Worm (Caenorhabditis elegans) whole organism, L1 larva: Measurements from ENCODE around the gene fbxa-31.

Experiments
- C34B4.2 ChIP-seq: sonication (generic microtip); optimal IDR thresholded peaks from 2 replicates; lab custom pipeline; 2017; ENCODE audit warnings: mild to moderate bottlenecking, missing genetic modification characterization, missing compliant biosample characterization
- F16B12.6 ChIP-seq: fragments of 150-350 bp; optimal IDR thresholded peaks from 2 replicates; lab custom pipeline; 2014; ENCODE audit warnings: missing biosample characterization, missing genetic modification characterization
- alr-1 ChIP-seq: fragments of 200-800 bp; sonication (Bioruptor generic); optimal IDR thresholded peaks from 2 replicates; lab custom pipeline; 2018; ENCODE audit warnings: borderline replicate concordance, mild to moderate bottlenecking, missing genetic modification characterization, missing compliant biosample characterization
- ama-1 ChIP-seq: fragments of 150-350 bp; optimal IDR thresholded peaks from 2 replicates; lab custom pipeline; 2014
- blmp-1 ChIP-seq: fragments of 150-350 bp; optimal IDR thresholded peaks from 2 replicates; lab custom pipeline; 2014; ENCODE audit warnings: missing biosample characterization, missing genetic modification characterization
- ceh-8 ChIP-seq: fragments of 200-800 bp; sonication (Bioruptor generic); optimal IDR thresholded peaks from 2 replicates; lab custom pipeline; 2018; ENCODE audit warnings: mild to moderate bottlenecking, missing genetic modification characterization, moderate library complexity, missing compliant biosample characterization
- ceh-82 ChIP-seq, 3 experiments: fragments of 150-350 bp in 1 of 3; sonication (generic microtip) in 2 of 3; optimal IDR thresholded peaks; 2 replicates each; lab custom pipeline; 2014 to 2017; ENCODE audit warnings: missing biosample characterization in 3 of 3, missing genetic modification characterization in 3 of 3
- ceh-88 ChIP-seq: fragments of 200-800 bp; sonication (Bioruptor generic); IDR thresholded peaks from 2 replicates; pipeline ENCODE4 v1.3.6; 2022; ENCODE audit warnings: missing genetic modification characterization, missing compliant biosample characterization
- ceh-90 ChIP-seq: sonication (generic microtip); optimal IDR thresholded peaks from 2 replicates; lab custom pipeline; 2016; ENCODE audit warnings: missing genetic modification characterization, missing compliant biosample characterization
- dpl-1 ChIP-seq, 3 experiments: fragments of 150-350 bp in 2 of 3; sonication (generic microtip) in 1 of 3; optimal IDR thresholded peaks; 2 replicates each; lab custom pipeline; 2014 to 2017; ENCODE audit warnings: missing biosample characterization in 3 of 3, missing genetic modification characterization in 3 of 3, missing genetic modification reagents in 3 of 3
- efl-1 ChIP-seq, 4 experiments: fragments of 150-350 bp; optimal IDR thresholded peaks in 3 of 4; peaks in 1 of 4; 1 replicate in 1 of 4; 2 replicates in 3 of 4; lab custom pipeline; 2014; ENCODE audit warnings: missing biosample characterization in 2 of 4, missing genetic modification characterization in 2 of 4, missing genetic modification reagents in 2 of 4
- efl-3 ChIP-seq: fragments of 200-800 bp; sonication (Bioruptor generic); optimal IDR thresholded peaks from 2 replicates; lab custom pipeline; 2018; ENCODE audit warnings: mild to moderate bottlenecking, missing genetic modification characterization, missing compliant biosample characterization
- egl-13 ChIP-seq: sonication (generic microtip); optimal IDR thresholded peaks from 2 replicates; lab custom pipeline; 2016; ENCODE audit warnings: missing genotype, missing genetic modification reagents, missing genetic modification characterization, missing compliant biosample characterization
- elt-2 ChIP-seq: sonication (generic microtip); optimal IDR thresholded peaks from 2 replicates; lab custom pipeline; 2016; ENCODE audit warnings: missing genetic modification characterization, mild to moderate bottlenecking, inconsistent platforms, missing compliant biosample characterization, missing genetic modification reagents
- ets-5 ChIP-seq: fragments of 200-800 bp; sonication (Bioruptor generic); IDR thresholded peaks from 2 replicates; pipeline ENCODE4 v1.3.6; 2022; ENCODE audit warnings: missing genetic modification characterization, missing compliant biosample characterization
- fkh-10 ChIP-seq: sonication (generic microtip); optimal IDR thresholded peaks from 2 replicates; lab custom pipeline; 2017; ENCODE audit warnings: missing biosample characterization, missing genetic modification reagents, missing genetic modification characterization
- fkh-4 ChIP-seq: sonication (generic microtip); optimal IDR thresholded peaks from 2 replicates; lab custom pipeline; 2016; ENCODE audit warnings: missing compliant biosample characterization, missing genetic modification characterization, borderline replicate concordance
- fkh-8 ChIP-seq: sonication (generic microtip); optimal IDR thresholded peaks from 2 replicates; lab custom pipeline; 2016; ENCODE audit warnings: mild to moderate bottlenecking, missing genetic modification characterization, missing compliant biosample characterization
- fos-1 ChIP-seq: fragments of 150-350 bp; optimal IDR thresholded peaks from 2 replicates; lab custom pipeline; 2014; ENCODE audit warnings: missing biosample characterization, missing genetic modification characterization
- grh-1 ChIP-seq: fragments of 200-800 bp; sonication (Bioruptor generic); IDR thresholded peaks from 2 replicates; pipeline ENCODE4 v1.3.6; 2022; ENCODE audit warnings: missing genetic modification reagents, missing genetic modification characterization, missing compliant biosample characterization
- irx-1 ChIP-seq: sonication (generic microtip); optimal IDR thresholded peaks from 2 replicates; lab custom pipeline; 2016; ENCODE audit warnings: missing genetic modification characterization, missing compliant biosample characterization
- jun-1 ChIP-seq: fragments of 150-350 bp; optimal IDR thresholded peaks from 2 replicates; lab custom pipeline; 2014; ENCODE audit warnings: missing biosample characterization, missing genetic modification reagents, missing genetic modification characterization
- lin-13 ChIP-seq: fragments of 150-350 bp; optimal IDR thresholded peaks from 2 replicates; lab custom pipeline; 2014; ENCODE audit warnings: missing biosample characterization, missing genetic modification reagents, missing genetic modification characterization
- lin-14 ChIP-seq: fragments of 200-800 bp; sonication (Bioruptor generic); optimal IDR thresholded peaks from 2 replicates; lab custom pipeline; 2018; ENCODE audit warnings: mild to moderate bottlenecking, missing genetic modification characterization, moderate library complexity, missing compliant biosample characterization
- lin-35 ChIP-seq, 2 experiments: fragments of 150-350 bp; optimal IDR thresholded peaks; 2 replicates each; lab custom pipeline; 2014; ENCODE audit warnings: missing biosample characterization in 2 of 2, missing genetic modification characterization in 2 of 2, missing genetic modification reagents in 2 of 2
- lin-39 ChIP-seq: fragments of 150-350 bp; optimal IDR thresholded peaks from 2 replicates; lab custom pipeline; 2014; ENCODE audit warnings: missing biosample characterization, missing genetic modification reagents, missing genetic modification characterization
- lir-3 ChIP-seq: sonication (generic microtip); optimal IDR thresholded peaks from 2 replicates; lab custom pipeline; 2016; ENCODE audit warnings: mild to moderate bottlenecking, missing genetic modification characterization, moderate library complexity, missing compliant biosample characterization; ENCODE audit not compliant: poor library complexity
- lsy-2 ChIP-seq, 2 experiments: fragments of 150-350 bp; optimal IDR thresholded peaks; 2 replicates each; lab custom pipeline; 2014; ENCODE audit warnings: missing biosample characterization in 2 of 2, missing genetic modification characterization in 2 of 2
- mdl-1 ChIP-seq, 2 experiments: fragments of 150-350 bp; optimal IDR thresholded peaks; 2 replicates each; lab custom pipeline; 2014 to 2017; ENCODE audit warnings: missing biosample characterization in 2 of 2, missing genetic modification characterization in 2 of 2, inconsistent platforms in 1 of 2
- mef-2 ChIP-seq: fragments of 150-350 bp; optimal IDR thresholded peaks from 2 replicates; lab custom pipeline; 2014; ENCODE audit warnings: missing biosample characterization, missing genetic modification characterization
- mep-1 ChIP-seq: fragments of 150-350 bp; optimal IDR thresholded peaks from 2 replicates; lab custom pipeline; 2014; ENCODE audit warnings: missing biosample characterization, missing genetic modification characterization
- nhr-12 ChIP-seq: sonication (generic microtip); optimal IDR thresholded peaks from 2 replicates; lab custom pipeline; 2017; ENCODE audit warnings: missing biosample characterization, missing genetic modification characterization
- nhr-237 ChIP-seq: fragments of 150-350 bp; optimal IDR thresholded peaks from 2 replicates; lab custom pipeline; 2014; ENCODE audit warnings: missing biosample characterization, missing genetic modification characterization
- nhr-76 ChIP-seq: sonication (generic microtip); optimal IDR thresholded peaks from 2 replicates; lab custom pipeline; 2017; ENCODE audit warnings: missing biosample characterization, missing genetic modification characterization
- nhr-84 ChIP-seq: sonication (generic microtip); optimal IDR thresholded peaks from 2 replicates; lab custom pipeline; 2017; ENCODE audit warnings: missing biosample characterization, missing genetic modification characterization
- nhr-90 ChIP-seq: sonication (generic microtip); optimal IDR thresholded peaks from 2 replicates; lab custom pipeline; 2016; ENCODE audit warnings: mild to moderate bottlenecking, missing genetic modification characterization, missing compliant biosample characterization; ENCODE audit not compliant: poor library complexity
- pqm-1 ChIP-seq: sonication (generic microtip); optimal IDR thresholded peaks from 3 replicates; lab custom pipeline; 2017; ENCODE audit warnings: missing biosample characterization, missing genetic modification characterization
- rnt-1 ChIP-seq: sonication (generic microtip); optimal IDR thresholded peaks from 2 replicates; lab custom pipeline; 2016; ENCODE audit warnings: mild to moderate bottlenecking, missing genetic modification characterization, moderate library complexity, missing compliant biosample characterization
- sptf-1 ChIP-seq: fragments of 150-350 bp; optimal IDR thresholded peaks from 2 replicates; lab custom pipeline; 2014; ENCODE audit warnings: missing biosample characterization, missing genetic modification characterization
- sup-37 ChIP-seq: fragments of 200-800 bp; sonication (Bioruptor generic); optimal IDR thresholded peaks from 2 replicates; lab custom pipeline; 2018; ENCODE audit warnings: mild to moderate bottlenecking, missing genetic modification characterization, missing compliant biosample characterization
- swsn-7 ChIP-seq: sonication (generic microtip); optimal IDR thresholded peaks from 2 replicates; lab custom pipeline; 2016; ENCODE audit warnings: missing genetic modification characterization, missing compliant biosample characterization
- tbx-2 ChIP-seq: sonication (generic microtip); optimal IDR thresholded peaks from 2 replicates; lab custom pipeline; 2016; ENCODE audit warnings: missing genetic modification characterization, missing compliant biosample characterization
- unc-30 ChIP-seq: sonication (generic microtip); optimal IDR thresholded peaks from 2 replicates; lab custom pipeline; 2017; ENCODE audit warnings: missing biosample characterization, missing genetic modification characterization
- unc-62 ChIP-seq: fragments of 150-350 bp; optimal IDR thresholded peaks from 2 replicates; lab custom pipeline; 2014; ENCODE audit warnings: missing biosample characterization, missing genetic modification reagents, missing genetic modification characterization
- unc-86 ChIP-seq: sonication (generic microtip); optimal IDR thresholded peaks from 2 replicates; lab custom pipeline; 2016; ENCODE audit warnings: missing genetic modification characterization, missing compliant biosample characterization
- zip-4 ChIP-seq: fragments of 200-800 bp; sonication (Bioruptor generic); optimal IDR thresholded peaks from 2 replicates; lab custom pipeline; 2018; ENCODE audit warnings: mild to moderate bottlenecking, missing genetic modification characterization, moderate library complexity, missing compliant biosample characterization
- ztf-11 ChIP-seq, 2 experiments: sonication (generic microtip); optimal IDR thresholded peaks; 2 replicates each; lab custom pipeline; 2016 to 2017; ENCODE audit warnings: missing genetic modification characterization in 2 of 2, missing biosample characterization in 1 of 2, missing compliant biosample characterization in 1 of 2

Gene fbxa-31

ce11 chrIII:1225595-1225994 lies 45.6 kb downstream of the fbxa-31 start:
- TF ChIP-seq sup-37 (GFP tag; lab: Kevin White, UChicago) (no peak), lin-14 (GFP tag; lab: Kevin White, UChicago) (peak; percentile 47), efl-1 (optimal IDR thresholded peaks at IDR 0.05; lab: Kevin White, UChicago) (no peak), efl-1 (GFP tag; optimal IDR thresholded peaks at IDR 0.05 in 1 of 2; lab: Kevin White, UChicago) (peak in 1 of 2 experiments; percentile 42), F16B12.6 (no peak), ceh-8 (GFP tag; lab: Kevin White, UChicago) (peak; percentile 76), rnt-1 (tag; lab: Kevin White, UChicago) (no peak), ceh-90 (tag; lab: Kevin White, UChicago) (no peak)

ce11 chrIII:1225116-1225515 lies 46.1 kb downstream of the fbxa-31 start:
- TF ChIP-seq fkh-4 (tag; lab: Kevin White, UChicago) (no peak), nhr-12 (tag; lab: Kevin White, UChicago) (no peak), mdl-1 (tag; optimal IDR thresholded peaks at IDR 0.05; lab: Kevin White, UChicago) (no peak), lin-13 (no peak), elt-2 (tag; lab: Kevin White, UChicago) (peak; percentile 69), alr-1 (tag; lab: Kevin White, UChicago) (no peak), ztf-11 (tag; optimal IDR thresholded peaks at IDR 0.05; lab: Kevin White, UChicago) (no peak)

- TF ChIP-seq ceh-82 (tag; optimal IDR thresholded peaks at IDR 0.05; lab: Kevin White, UChicago) (no peak), fkh-8 (no peak), lin-35 (GFP tag; optimal IDR thresholded peaks at IDR 0.05; lab: Kevin White, UChicago) (peak in 1 of 2 experiments; percentile 16), dpl-1 (GFP tag; optimal IDR thresholded peaks at IDR 0.05; lab: Kevin White, UChicago) (no peak), ceh-90 (tag; lab: Kevin White, UChicago) (no peak), nhr-90 (no peak), ets-5 (GFP tag; lab: Robert Waterston, UW) (no peak), ama-1 (lab: Kevin White, UChicago) (no peak), tbx-2 (tag; lab: Kevin White, UChicago) (no peak), nhr-84 (no peak), fos-1 (no peak), swsn-7 (tag; lab: Kevin White, UChicago) (no peak), lir-3 (tag; lab: Kevin White, UChicago) (no peak), unc-86 (tag; lab: Kevin White, UChicago) (no peak), mep-1 (tag; lab: Kevin White, UChicago) (no peak), pqm-1 (tag; lab: Kevin White, UChicago) (no peak), lin-13 (peak; percentile 10), alr-1 (tag; lab: Kevin White, UChicago) (no peak), lin-14 (GFP tag; lab: Kevin White, UChicago) (peak; percentile 27), nhr-76 (tag; lab: Kevin White, UChicago) (no peak), unc-30 (tag; lab: Kevin White, UChicago) (no peak), mef-2 (tag; lab: Kevin White, UChicago) (no peak), F16B12.6 (no peak), jun-1 (peak; percentile 16), fkh-10 (GFP tag; lab: Kevin White, UChicago) (no peak), egl-13 (tag; lab: Kevin White, UChicago) (no peak), zip-4 (GFP tag; lab: Kevin White, UChicago) (no peak), lin-39 (tag; lab: Kevin White, UChicago) (no peak), efl-3 (GFP tag; lab: Kevin White, UChicago) (no peak), nhr-237 (tag; lab: Kevin White, UChicago) (no peak), blmp-1 (no peak), grh-1 (GFP tag; lab: Robert Waterston, UW) (no peak), irx-1 (no peak), ceh-88 (GFP tag; lab: Robert Waterston, UW) (no peak), lsy-2 (tag; optimal IDR thresholded peaks at IDR 0.05; lab: Kevin White, UChicago) (peak in 1 of 2 experiments; percentile 18), C34B4.2 (no peak), sptf-1 (tag; lab: Kevin White, UChicago) (no peak), unc-62 (GFP tag; lab: Kevin White, UChicago) (no peak)
These were observed 47.7 kb downstream of the fbxa-31 start for ce11 chrIII:1223319-1224093.
